Fruit fly (Drosophila melanogaster): ENCODE results near the gene CG13924.
A peak's percentile ranks its signal among the peaks of the same experiment; 100 is the strongest.

Gene CG13924

DNA sequence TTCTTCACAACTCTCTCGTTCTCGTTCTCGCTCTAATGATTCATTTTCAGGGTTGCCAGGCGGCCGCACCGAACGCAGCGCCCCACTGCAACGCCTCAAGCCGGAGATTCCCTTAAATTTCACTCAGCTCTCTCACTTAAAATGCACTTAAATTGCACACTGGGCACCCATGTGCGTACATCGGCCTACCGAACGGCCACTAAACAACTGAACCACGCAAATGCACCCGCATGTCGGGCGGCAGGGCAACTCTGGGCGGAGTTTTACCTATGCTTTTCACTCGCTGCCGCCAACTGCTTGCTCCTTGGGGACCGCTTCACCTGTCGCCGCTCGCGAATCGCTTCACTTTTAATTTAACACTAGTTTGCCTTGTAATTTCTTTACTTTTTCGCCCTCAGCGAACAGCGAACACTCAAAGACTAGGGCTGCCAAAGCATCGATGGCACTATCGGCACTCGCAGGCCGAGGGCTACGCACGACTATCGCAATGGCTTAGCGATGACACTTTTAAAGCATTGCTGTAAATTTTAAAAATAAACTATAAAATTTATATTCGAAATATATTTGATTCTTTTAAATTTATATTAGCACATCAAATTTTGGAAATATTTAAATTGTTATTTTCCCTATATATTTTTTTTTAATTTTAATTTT, 7.9 kb upstream of the CG13924 start, which contains the start of gene Rap1:
Gene Rap1 (minus strand): TSS at position 446 of the 654 bp plus-strand sequence.
- TF ChIP-seq CG17801 (GFP tag; optimal IDR thresholded peaks at IDR 0.05; ENCODE audit: partially characterized antibody), result peak; percentile 30

DNA sequence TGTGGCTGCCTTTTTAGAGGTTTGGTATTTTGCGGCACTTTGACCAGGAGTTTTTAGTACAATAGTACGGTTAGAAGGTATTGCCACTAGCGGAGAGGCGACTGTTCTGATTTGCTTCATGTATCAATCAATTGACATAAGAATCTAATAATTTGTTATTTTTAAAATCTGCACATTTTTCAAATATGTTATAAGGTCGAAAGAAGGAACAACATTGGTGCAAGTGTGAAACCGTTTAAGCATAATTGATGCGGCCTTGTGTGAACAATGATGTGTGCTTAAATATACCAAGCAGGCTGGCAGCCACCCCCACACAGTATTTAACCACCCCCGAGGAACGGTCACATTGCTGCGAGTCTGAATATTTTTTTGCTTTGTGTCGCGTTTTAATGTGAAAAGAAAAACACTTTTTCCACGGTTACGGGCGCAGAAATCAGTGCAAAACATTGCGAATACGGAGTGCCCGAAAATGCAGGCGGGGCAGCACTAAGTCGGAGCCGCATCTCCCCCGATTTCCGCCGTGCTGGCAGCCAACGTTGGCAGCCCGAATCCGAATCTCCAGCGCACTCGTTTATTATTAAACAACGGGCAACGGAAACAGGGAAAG, 4.6 kb upstream of the CG13924 start, which contains the start of the genes HBS1 and CG12025:
Gene HBS1 (minus strand): TSS at position 120 of the 607 bp plus-strand sequence.
Gene CG12025 (plus strand): TSS at position 310 of the 607 bp plus-strand sequence.
- no peak for TF ChIP-seq CG17801 (GFP tag; optimal IDR thresholded peaks at IDR 0.05; ENCODE audit: partially characterized antibody)

DNA sequence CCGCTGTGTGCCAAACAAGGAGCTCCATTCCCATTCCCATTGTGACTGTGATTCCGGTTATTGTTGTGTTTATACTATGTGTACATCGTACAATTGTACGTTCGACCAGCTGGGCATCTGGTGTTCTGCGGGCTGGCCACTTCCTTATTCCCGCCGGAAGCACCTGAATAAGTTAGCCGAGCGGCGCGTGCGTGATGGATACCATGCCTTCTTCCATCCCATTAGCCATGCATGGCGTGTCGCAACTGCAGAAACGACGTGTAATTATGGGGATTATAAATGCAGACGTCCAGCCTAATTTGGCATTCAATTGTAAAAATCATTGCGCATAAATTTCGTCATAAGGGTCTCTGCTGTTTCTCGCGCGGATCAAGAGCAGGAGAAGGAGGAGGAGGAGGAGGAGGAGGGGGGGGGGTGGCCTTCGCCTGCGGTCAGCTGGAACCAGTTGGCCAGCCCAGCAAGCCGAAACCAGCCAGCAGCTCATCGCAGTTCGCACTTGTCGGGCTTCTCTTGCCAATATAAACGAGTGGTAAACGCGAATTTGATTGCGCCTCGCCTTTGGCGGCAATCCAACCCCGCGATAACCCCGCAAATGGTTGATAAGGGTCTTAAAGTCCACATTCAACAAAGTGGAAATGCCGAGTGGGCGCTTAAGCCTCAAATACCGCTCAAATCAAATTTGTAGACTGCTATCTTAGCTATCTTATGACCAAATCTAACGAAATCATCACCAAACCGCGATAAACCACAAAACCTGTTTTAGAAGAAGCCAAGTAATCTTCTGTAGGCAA, 3.6 kb upstream of the CG13924 start:
- no peak for TF ChIP-seq CG17801 (GFP tag; optimal IDR thresholded peaks at IDR 0.05; ENCODE audit: partially characterized antibody)

DNA sequence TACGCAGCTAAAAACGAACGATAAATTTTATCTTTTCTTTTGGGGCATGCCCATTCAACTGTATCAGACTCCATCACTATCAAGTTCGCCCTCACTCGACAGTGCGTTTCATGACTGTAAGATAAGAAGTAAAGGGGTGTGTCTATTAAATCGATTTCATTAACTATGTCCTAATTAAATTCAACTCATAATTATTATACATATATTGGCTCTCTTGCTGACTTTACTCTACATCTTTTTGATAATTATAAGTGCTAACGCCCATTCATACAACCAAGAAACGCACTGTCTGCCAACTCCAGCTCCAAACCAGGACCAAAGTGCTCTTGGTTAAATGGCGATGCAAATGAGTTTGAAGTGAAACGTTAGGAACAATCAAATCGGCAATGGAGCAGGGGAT, 978 bp upstream of the CG13924 start:
- no peak for TF ChIP-seq CG17801 (GFP tag; optimal IDR thresholded peaks at IDR 0.05; ENCODE audit: partially characterized antibody)

DNA sequence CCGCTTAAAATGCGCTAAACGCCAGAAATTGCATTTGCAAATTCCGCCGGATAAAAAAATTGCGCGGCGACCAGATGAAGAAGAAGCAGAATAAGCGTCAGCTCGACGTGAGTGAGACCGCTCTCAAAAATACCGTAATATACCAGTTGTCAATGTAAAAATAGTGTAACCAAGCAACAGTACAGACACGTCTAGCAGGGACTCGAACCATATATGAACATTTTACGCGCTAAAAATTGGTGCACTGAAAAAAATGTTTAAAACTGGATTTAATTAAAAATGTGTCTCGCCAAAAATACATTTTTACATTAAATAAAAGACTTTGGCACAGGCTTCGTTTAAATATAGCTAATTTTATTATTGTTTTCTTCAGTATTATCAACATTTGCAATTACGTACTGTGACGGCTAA, 6.4 kb downstream of the CG13924 start, which contains the start of gene dre4:
Gene dre4 (minus strand): TSS at position 98 of the 411 bp plus-strand sequence.
- peak; percentile 42 for TF ChIP-seq CG17801 (GFP tag; optimal IDR thresholded peaks at IDR 0.05; ENCODE audit: partially characterized antibody)

DNA sequence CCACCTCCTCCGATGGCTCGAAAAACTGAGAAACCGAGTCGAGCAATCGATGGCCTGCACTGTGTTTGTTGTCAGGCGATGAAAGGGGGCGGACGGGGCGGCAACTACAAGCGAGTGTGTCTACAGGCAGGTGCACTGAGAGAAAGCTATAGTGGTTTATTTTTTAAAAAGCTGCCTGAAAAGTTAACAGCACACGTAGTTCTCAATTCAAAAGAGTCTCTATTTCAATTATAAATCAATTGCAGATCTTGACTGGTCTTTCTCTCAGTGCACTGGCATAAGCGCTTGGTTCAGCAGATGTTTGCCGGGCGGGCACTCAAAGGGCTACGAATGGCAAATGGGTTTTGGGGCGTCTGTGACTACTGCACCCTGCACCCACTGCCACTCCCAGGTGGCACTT, 10.9 kb downstream of the CG13924 start:
- no peak for TF ChIP-seq CG17801 (GFP tag; optimal IDR thresholded peaks at IDR 0.05; ENCODE audit: partially characterized antibody)

DNA sequence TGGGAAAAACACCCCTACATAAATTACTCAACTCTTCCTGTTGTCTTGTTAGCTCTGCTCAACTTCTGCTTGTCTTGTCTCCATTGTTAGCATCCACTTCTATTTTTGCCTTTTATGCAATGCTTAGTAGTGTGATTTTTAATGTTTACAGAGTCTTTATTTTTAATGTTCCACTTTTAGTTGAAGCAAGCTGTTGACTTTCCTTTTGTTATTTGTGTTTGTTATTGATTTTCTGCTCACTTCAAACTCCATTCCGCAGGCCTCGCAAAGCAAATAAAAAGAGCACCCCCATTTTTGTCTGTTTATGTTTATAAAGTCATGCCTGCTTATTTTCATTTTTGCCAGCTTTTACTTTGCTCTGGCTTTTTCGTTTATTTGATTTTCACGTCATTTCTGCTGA, 12.1 kb downstream of the CG13924 start:
- no peak for TF ChIP-seq CG17801 (GFP tag; optimal IDR thresholded peaks at IDR 0.05; ENCODE audit: partially characterized antibody)

DNA sequence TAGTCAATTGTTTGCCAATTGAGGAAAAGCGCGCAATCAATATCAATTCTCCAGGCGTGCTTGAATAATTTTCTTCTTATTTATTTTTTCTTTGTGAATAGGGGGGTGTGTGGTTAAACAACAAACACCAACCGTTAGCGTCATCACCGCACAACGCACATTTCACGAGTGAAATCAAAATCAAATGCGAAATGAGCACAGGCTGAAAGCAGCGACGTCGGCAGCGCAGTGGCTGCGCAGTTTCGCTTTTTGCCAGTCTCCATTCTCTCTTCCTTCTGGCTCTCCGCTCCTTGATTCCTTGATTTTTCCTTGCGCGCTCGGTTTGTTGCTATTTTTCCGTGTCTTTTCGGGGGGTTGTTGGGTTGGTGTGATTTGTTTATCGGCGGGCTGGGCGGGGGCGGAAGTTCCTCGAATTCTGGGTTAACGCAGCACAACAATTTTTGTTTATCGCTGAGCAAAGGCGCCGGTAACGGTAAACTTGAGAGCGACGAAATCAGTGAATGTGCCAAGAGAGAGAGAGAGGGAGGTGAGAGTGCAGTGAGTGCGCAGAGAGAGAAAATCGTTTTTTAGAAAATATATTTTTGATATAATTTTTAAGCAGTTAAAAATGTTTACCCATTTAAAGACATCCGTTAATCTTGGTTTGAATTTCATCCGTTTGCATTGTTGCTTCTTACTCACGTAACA, 13.2 kb downstream of the CG13924 start, which contains the start of gene CG13937:
Gene CG13937 (minus strand): TSS at position 174 of the 687 bp plus-strand sequence.
- TF ChIP-seq CG17801 (GFP tag; optimal IDR thresholded peaks at IDR 0.05; ENCODE audit: partially characterized antibody), result no peak

DNA sequence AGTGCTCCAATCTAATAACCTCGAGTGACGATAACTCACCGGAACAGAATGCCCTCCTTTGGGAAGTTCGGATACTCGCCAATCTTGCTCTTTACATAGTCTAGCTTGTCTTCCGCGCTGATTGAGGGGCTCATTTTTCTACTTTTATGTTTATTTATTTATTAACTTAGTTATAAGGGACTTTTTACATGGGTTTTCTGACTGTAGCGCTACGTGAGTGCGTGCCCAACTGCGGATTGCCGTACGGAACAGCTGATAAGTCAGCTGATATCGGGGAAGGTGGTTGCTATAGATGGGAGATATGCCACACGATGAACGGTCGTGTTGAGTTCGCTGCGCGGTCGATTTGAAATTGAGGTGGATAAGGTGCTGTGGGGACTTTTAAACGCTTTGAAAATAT, 14.8 kb downstream of the CG13924 start, which contains the start of gene Aprt:
Gene Aprt (minus strand): TSS at position 368 of the 400 bp plus-strand sequence.
- peak; percentile 44 for TF ChIP-seq CG17801 (GFP tag; optimal IDR thresholded peaks at IDR 0.05; ENCODE audit: partially characterized antibody)

DNA sequence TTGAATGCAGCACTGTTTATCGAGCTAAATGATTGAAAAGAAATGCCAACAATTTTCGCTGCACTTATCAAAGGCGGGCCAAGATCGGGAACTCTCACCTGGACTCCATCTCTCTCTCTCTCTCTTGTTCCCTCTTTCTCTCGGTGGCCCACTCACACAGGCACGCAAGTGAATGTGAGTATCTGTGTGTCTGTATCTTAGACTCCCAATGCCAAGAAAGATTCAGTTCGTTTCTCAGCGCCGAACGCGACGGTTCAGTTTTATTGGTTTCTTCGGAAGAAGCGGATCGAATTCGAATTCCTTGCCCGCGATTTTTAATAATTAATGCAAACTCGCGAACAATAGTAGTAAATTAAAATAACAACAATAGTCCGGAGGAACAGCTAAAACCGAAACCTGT, 15.6 kb downstream of the CG13924 start, which contains the start of gene Tmhs:
Gene Tmhs (plus strand): TSS at position 222 of the 400 bp plus-strand sequence.
- TF ChIP-seq CG17801 (GFP tag; optimal IDR thresholded peaks at IDR 0.05; ENCODE audit: partially characterized antibody), result no peak

DNA sequence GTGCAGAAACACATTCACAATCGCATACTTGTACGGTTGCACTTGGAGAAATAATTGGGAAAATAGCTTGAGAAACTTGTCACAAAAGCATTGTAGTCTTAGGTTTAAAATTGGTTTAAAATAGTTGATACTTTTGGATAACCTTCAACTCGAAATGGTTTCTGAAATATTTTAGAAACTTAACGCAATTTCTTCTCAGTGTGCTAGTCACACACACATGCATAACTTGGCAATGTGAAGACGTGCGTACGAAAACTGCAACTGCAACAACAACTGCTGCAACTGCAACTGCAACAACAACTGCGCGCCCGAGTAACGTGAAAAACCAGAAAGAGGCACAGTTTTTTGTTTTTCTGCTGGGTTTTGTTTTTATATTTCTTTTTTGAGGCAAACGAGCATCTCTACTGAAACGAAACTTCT, 16.3 kb downstream of the CG13924 start:
- TF ChIP-seq CG17801 (GFP tag; optimal IDR thresholded peaks at IDR 0.05; ENCODE audit: partially characterized antibody), result peak; percentile 81

DNA sequence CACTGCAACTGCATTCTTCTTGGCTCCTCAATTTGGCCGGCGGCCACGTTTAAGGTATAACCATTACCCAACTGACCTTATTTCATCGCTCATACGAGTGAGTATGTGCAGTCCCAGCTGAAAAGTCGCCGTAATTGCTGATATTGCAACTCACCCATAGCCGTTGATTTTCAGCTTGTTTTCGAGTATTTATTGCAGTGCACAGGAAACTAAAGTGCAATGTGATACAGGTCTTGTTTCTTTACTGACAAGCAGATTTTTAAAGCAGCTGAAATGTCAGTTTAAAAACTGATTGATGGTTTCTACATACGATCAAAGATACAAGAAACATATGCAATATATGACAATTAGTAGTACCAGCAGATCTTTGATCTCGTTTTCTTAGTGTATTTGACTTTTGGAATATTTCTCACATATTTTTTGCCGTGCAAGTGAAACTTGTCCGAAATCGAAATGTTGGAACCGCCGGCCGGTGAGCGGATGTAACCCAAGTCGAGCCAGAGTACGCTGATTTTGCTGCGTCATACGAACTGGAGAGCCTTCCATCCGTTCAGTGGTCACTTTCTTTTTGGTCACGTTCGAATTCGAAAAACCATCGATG, 18.2 kb downstream of the CG13924 start:
- peak; percentile 42 for TF ChIP-seq CG17801 (GFP tag; optimal IDR thresholded peaks at IDR 0.05; ENCODE audit: partially characterized antibody)

DNA sequence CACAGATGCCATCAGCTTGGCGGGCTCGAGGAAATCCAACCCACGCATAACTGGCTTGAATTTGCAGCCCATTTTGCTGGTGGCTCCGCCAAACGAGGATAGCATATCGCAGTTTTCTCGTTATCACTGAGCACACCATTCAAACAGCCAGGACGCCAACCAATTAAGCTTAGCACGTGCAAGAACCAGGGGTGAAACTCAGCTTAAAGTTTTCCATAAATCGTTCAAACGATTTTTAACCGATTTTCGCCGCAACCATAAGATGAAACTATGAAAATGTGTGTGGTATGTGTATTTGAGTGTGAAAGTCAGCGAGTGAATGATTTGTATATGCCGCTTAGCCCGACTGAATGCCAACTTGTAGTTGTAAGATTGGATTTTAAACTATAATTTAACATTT, 21.1 kb downstream of the CG13924 start:
- TF ChIP-seq CG17801 (GFP tag; optimal IDR thresholded peaks at IDR 0.05; ENCODE audit: partially characterized antibody), result no peak

DNA sequence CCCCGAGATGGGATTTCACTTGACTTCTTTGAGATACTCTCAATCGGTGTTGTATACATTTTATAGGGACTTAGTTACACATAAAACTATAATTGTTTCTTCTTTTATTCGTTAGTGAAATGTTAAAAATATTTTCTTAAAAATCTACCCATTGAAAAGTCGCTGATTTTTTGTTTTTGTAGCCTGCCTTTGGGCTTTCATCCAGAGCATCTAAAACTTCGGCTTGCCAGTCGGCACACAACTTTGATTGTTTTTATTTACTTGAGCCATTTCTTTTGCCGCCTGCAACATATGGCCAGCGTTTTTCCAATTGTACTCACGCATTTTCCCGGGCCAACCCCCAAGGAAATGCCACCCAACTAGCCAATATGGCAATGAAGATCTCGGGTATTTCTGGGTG, 22.1 kb downstream of the CG13924 start:
- TF ChIP-seq CG17801 (GFP tag; optimal IDR thresholded peaks at IDR 0.05; ENCODE audit: partially characterized antibody), result no peak
